Fruit fly (Drosophila melanogaster) whole organism, embryonic: Measurements from ENCODE around the gene Eig71Ed.

Experiments used
- Ada2b ChIP-seq: fragments of 200-800 bp; sonication (Bioruptor generic); IDR thresholded peaks from 2 replicates; pipeline ENCODE4 v1.3.6; 2022; ENCODE audit warnings: missing biosample characterization, missing genetic modification characterization
- C15 ChIP-seq: fragments of 200-800 bp; sonication (Bioruptor generic); IDR thresholded peaks from 3 replicates; pipeline ENCODE4 v1.3.6; 2022; ENCODE audit warnings: missing biosample characterization, missing genetic modification characterization
- CG10147 ChIP-seq: fragments of 200-800 bp; sonication (Bioruptor generic); optimal IDR thresholded peaks from 2 replicates; lab custom pipeline; 2019; ENCODE audit warnings: missing biosample characterization, mild to moderate bottlenecking, missing genetic modification characterization, moderate library complexity
- CG10543 ChIP-seq: fragments of 200-800 bp; sonication (Bioruptor generic); optimal IDR thresholded peaks from 3 replicates; lab custom pipeline; 2017; ENCODE audit warnings: missing biosample characterization, mild to moderate bottlenecking, missing genetic modification characterization, moderate library complexity
- CG11695 ChIP-seq: fragments of 200-800 bp; sonication (Bioruptor generic); IDR thresholded peaks from 3 replicates; pipeline ENCODE4 v1.3.6; 2022; ENCODE audit warnings: missing biosample characterization, missing genetic modification characterization
- CG12104 ChIP-seq: fragments of 200-800 bp; sonication (Bioruptor generic); optimal IDR thresholded peaks from 3 replicates; lab custom pipeline; 2016; ENCODE audit warnings: missing biosample characterization, missing genetic modification characterization
- CG12236 ChIP-seq: fragments of 200-800 bp; sonication (Bioruptor generic); optimal IDR thresholded peaks from 2 replicates; lab custom pipeline; 2016; ENCODE audit warnings: missing biosample characterization, missing genetic modification characterization
- CG12299 ChIP-seq: fragments of 200-800 bp; sonication (Bioruptor generic); optimal IDR thresholded peaks from 2 replicates; lab custom pipeline; 2018; ENCODE audit warnings: missing biosample characterization, mild to moderate bottlenecking, missing genetic modification characterization
- CG13775 ChIP-seq: fragments of 200-800 bp; sonication (Bioruptor generic); optimal IDR thresholded peaks from 3 replicates; lab custom pipeline; 2017; ENCODE audit warnings: missing biosample characterization, mild to moderate bottlenecking, missing genetic modification characterization
- CG14710 ChIP-seq: fragments of 200-800 bp; sonication (Bioruptor generic); optimal IDR thresholded peaks from 3 replicates; lab custom pipeline; 2019; ENCODE audit warnings: missing biosample characterization, mild to moderate bottlenecking, missing genetic modification characterization, moderate library complexity
- CG17912 ChIP-seq: fragments of 200-800 bp; sonication (Bioruptor generic); optimal IDR thresholded peaks from 2 replicates; lab custom pipeline; 2018; ENCODE audit warnings: missing biosample characterization, mild to moderate bottlenecking, missing genetic modification characterization
- CG2678 ChIP-seq: fragments of 200-800 bp; sonication (Bioruptor generic); optimal IDR thresholded peaks from 3 replicates; lab custom pipeline; 2019; ENCODE audit warnings: missing biosample characterization, mild to moderate bottlenecking, missing genetic modification characterization, moderate library complexity
- CG3163 ChIP-seq: fragments of 200-800 bp; sonication (Bioruptor generic); optimal IDR thresholded peaks from 3 replicates; lab custom pipeline; 2016; ENCODE audit warnings: missing biosample characterization, missing genetic modification characterization
- CG3281 ChIP-seq: fragments of 200-800 bp; sonication (Bioruptor generic); optimal IDR thresholded peaks from 3 replicates; lab custom pipeline; 2017; ENCODE audit warnings: missing biosample characterization, mild to moderate bottlenecking, missing genetic modification characterization
- CG43689 ChIP-seq: fragments of 200-800 bp; sonication (Bioruptor generic); IDR thresholded peaks from 2 replicates; pipeline ENCODE4 v1.3.6; 2022; ENCODE audit warnings: missing biosample characterization, missing genetic modification characterization
- CG4617 ChIP-seq: fragments of 200-800 bp; sonication (Bioruptor generic); optimal IDR thresholded peaks from 3 replicates; lab custom pipeline; 2016; ENCODE audit warnings: missing biosample characterization, missing genetic modification characterization, borderline replicate concordance
- CG8765 ChIP-seq: fragments of 200-800 bp; sonication (Bioruptor generic); IDR thresholded peaks from 2 replicates; pipeline ENCODE4 v1.3.6; 2022; ENCODE audit warnings: missing biosample characterization, missing genetic modification characterization
- CG9727 ChIP-seq: fragments of 200-800 bp; sonication (Bioruptor generic); optimal IDR thresholded peaks from 3 replicates; lab custom pipeline; 2017; ENCODE audit warnings: missing biosample characterization, mild to moderate bottlenecking, missing genetic modification characterization
- CkIIα-i1 ChIP-seq: fragments of 200-800 bp; sonication (Bioruptor generic); IDR thresholded peaks from 2 replicates; pipeline ENCODE4 v1.3.6; 2022; ENCODE audit warnings: missing biosample characterization, missing genetic modification characterization
- Eip74EF ChIP-seq, 2 experiments: fragments of 200-800 bp in 1 of 2; fragments of >200 bp in 1 of 2; sonication (Bioruptor generic) in 1 of 2; optimal IDR thresholded peaks; 2 replicates each; lab custom pipeline; 2017 to 2019; ENCODE audit warnings: missing biosample characterization in 2 of 2, missing genetic modification characterization in 2 of 2, mild to moderate bottlenecking in 1 of 2, moderate library complexity in 1 of 2
- Elba2 ChIP-seq: fragments of 200-800 bp; sonication (Bioruptor generic); optimal IDR thresholded peaks from 3 replicates; lab custom pipeline; 2016; ENCODE audit warnings: missing biosample characterization, missing genetic modification characterization
- Ets97D ChIP-seq: fragments of 200-800 bp; sonication (Bioruptor generic); optimal IDR thresholded peaks from 3 replicates; lab custom pipeline; 2016; ENCODE audit warnings: missing biosample characterization, missing genetic modification characterization
- Hmr ChIP-seq: fragments of 200-800 bp; sonication (Bioruptor generic); optimal IDR thresholded peaks from 3 replicates; lab custom pipeline; 2017; ENCODE audit warnings: mild to moderate bottlenecking, missing biosample characterization, missing genetic modification reagents, missing genetic modification characterization
- Hmx ChIP-seq: fragments of 200-800 bp; sonication (Bioruptor generic); optimal IDR thresholded peaks from 2 replicates; lab custom pipeline; 2016; ENCODE audit warnings: missing biosample characterization, missing genetic modification characterization
- MBD-R2 ChIP-seq: fragments of 200-800 bp; sonication (Bioruptor generic); IDR thresholded peaks from 2 replicates; pipeline ENCODE4 v1.3.6; 2022; ENCODE audit warnings: missing biosample characterization, missing genetic modification characterization
- Mes4 ChIP-seq: fragments of 200-800 bp; sonication (Bioruptor generic); optimal IDR thresholded peaks from 2 replicates; lab custom pipeline; 2016; ENCODE audit warnings: missing biosample characterization, missing genetic modification characterization
- Neu2 ChIP-seq: fragments of 200-800 bp; sonication (Bioruptor generic); optimal IDR thresholded peaks from 3 replicates; lab custom pipeline; 2016; ENCODE audit warnings: missing biosample characterization, missing genetic modification characterization, borderline replicate concordance
- Pdp1 ChIP-seq, 2 experiments: fragments of 200-800 bp; sonication (Bioruptor generic); optimal IDR thresholded peaks; 3 replicates each; lab custom pipeline; 2016; ENCODE audit warnings: missing biosample characterization in 2 of 2, missing genetic modification characterization in 2 of 2, mild to moderate bottlenecking in 1 of 2, moderate library complexity in 1 of 2
- Ptx1 ChIP-seq: fragments of 200-800 bp; sonication (Bioruptor generic); IDR thresholded peaks from 2 replicates; pipeline ENCODE4 v1.3.6; 2022; ENCODE audit warnings: missing biosample characterization, missing genetic modification characterization
- Side ChIP-seq: fragments of 200-800 bp; sonication (Bioruptor generic); optimal IDR thresholded peaks from 2 replicates; lab custom pipeline; 2016; ENCODE audit warnings: missing biosample characterization, missing genetic modification characterization
- Tbp ChIP-seq: fragments of >200 bp; optimal IDR thresholded peaks from 2 replicates; lab custom pipeline; 2018; ENCODE audit warnings: missing biosample characterization, missing genetic modification characterization
- abd-A ChIP-seq: fragments of 200-800 bp; sonication (Bioruptor generic); optimal IDR thresholded peaks from 3 replicates; lab custom pipeline; 2019; ENCODE audit warnings: missing biosample characterization, mild to moderate bottlenecking, missing genetic modification characterization, moderate library complexity
- aop ChIP-seq: fragments of 200-800 bp; sonication (Bioruptor generic); IDR thresholded peaks from 2 replicates; pipeline ENCODE4 v1.3.6; 2022; ENCODE audit warnings: missing biosample characterization, missing genetic modification characterization
- crp ChIP-seq, 2 experiments: fragments of 200-800 bp; sonication (Bioruptor generic); optimal IDR thresholded peaks; 2 replicates in 1 of 2; 3 replicates in 1 of 2; lab custom pipeline; 2017; ENCODE audit warnings: missing biosample characterization in 2 of 2, missing genetic modification characterization in 2 of 2, mild to moderate bottlenecking in 1 of 2, moderate library complexity in 1 of 2
- exex ChIP-seq: fragments of 200-800 bp; sonication (Bioruptor generic); optimal IDR thresholded peaks from 4 replicates; lab custom pipeline; 2018; ENCODE audit warnings: missing biosample characterization, mild to moderate bottlenecking, missing genetic modification characterization, moderate library complexity
- hb ChIP-seq: fragments of 200-800 bp; sonication (Bioruptor generic); IDR thresholded peaks from 3 replicates; pipeline ENCODE4 v1.3.6; 2022; ENCODE audit warnings: missing biosample characterization, missing genetic modification characterization; ENCODE audit not compliant: partially characterized antibody
- hth ChIP-seq: fragments of >200 bp; optimal IDR thresholded peaks from 2 replicates; lab custom pipeline; 2017; ENCODE audit warnings: inconsistent platforms
- jigr1 ChIP-seq: fragments of 200-800 bp; sonication (Bioruptor generic); IDR thresholded peaks from 3 replicates; pipeline ENCODE4 v1.3.6; 2022; ENCODE audit warnings: missing biosample characterization, missing genetic modification characterization
- jing ChIP-seq: fragments of 200-800 bp; sonication (Bioruptor generic); optimal IDR thresholded peaks from 2 replicates; lab custom pipeline; 2018; ENCODE audit warnings: missing biosample characterization, mild to moderate bottlenecking, missing genetic modification characterization
- knrl ChIP-seq: fragments of 200-800 bp; sonication (Bioruptor generic); IDR thresholded peaks from 3 replicates; pipeline ENCODE4 v1.3.6; 2022; ENCODE audit warnings: missing biosample characterization, missing genetic modification characterization; ENCODE audit not compliant: partially characterized antibody
- nom ChIP-seq: fragments of 200-800 bp; sonication (Bioruptor generic); optimal IDR thresholded peaks from 2 replicates; lab custom pipeline; 2017; ENCODE audit warnings: missing biosample characterization, missing genetic modification characterization, mild to moderate bottlenecking, moderate library complexity, missing genetic modification reagents
- peb ChIP-seq: fragments of 200-800 bp; sonication (Bioruptor generic); IDR thresholded peaks from 2 replicates; pipeline ENCODE4 v1.3.6; 2022; ENCODE audit warnings: missing biosample characterization, missing genetic modification characterization
- pum ChIP-seq: fragments of 200-800 bp; sonication (Bioruptor generic); optimal IDR thresholded peaks from 2 replicates; lab custom pipeline; 2016; ENCODE audit warnings: missing biosample characterization, missing genetic modification characterization
- sens ChIP-seq: fragments of 200-800 bp; sonication (Bioruptor generic); peaks from one replicate; lab custom pipeline; 2016; ENCODE audit warnings: missing biosample characterization, missing genetic modification characterization
- shn ChIP-seq: fragments of 200-800 bp; sonication (Bioruptor generic); optimal IDR thresholded peaks from 3 replicates; lab custom pipeline; 2016; ENCODE audit warnings: missing biosample characterization, missing genetic modification characterization
- sim ChIP-seq: fragments of 200-800 bp; sonication (Bioruptor generic); IDR thresholded peaks from 2 replicates; pipeline ENCODE4 v1.3.6; 2022; ENCODE audit warnings: missing biosample characterization, missing genetic modification characterization
- so ChIP-seq: fragments of 200-800 bp; sonication (Bioruptor generic); IDR thresholded peaks from 3 replicates; pipeline ENCODE4 v1.3.6; 2022; ENCODE audit warnings: missing biosample characterization, missing genetic modification characterization
- stc ChIP-seq: fragments of 200-800 bp; sonication (Bioruptor generic); IDR thresholded peaks from 2 replicates; pipeline ENCODE4 v1.3.6; 2022; ENCODE audit warnings: missing biosample characterization, missing genetic modification characterization
- tna ChIP-seq: fragments of 200-800 bp; sonication (Bioruptor generic); IDR thresholded peaks from 2 replicates; pipeline ENCODE4 v1.3.6; 2022; ENCODE audit warnings: missing biosample characterization, missing genetic modification characterization; ENCODE audit not compliant: partially characterized antibody
- ttk ChIP-seq: fragments of 200-800 bp; sonication (Bioruptor generic); IDR thresholded peaks from 2 replicates; pipeline ENCODE4 v2.1.2; 2022; ENCODE audit warnings: missing biosample characterization, missing genetic modification characterization
- unpg ChIP-seq: fragments of 200-800 bp; sonication (Bioruptor generic); optimal IDR thresholded peaks from 3 replicates; lab custom pipeline; 2018; ENCODE audit warnings: missing biosample characterization, mild to moderate bottlenecking, missing genetic modification characterization, moderate library complexity

Gene Eig71Ed

DNA sequence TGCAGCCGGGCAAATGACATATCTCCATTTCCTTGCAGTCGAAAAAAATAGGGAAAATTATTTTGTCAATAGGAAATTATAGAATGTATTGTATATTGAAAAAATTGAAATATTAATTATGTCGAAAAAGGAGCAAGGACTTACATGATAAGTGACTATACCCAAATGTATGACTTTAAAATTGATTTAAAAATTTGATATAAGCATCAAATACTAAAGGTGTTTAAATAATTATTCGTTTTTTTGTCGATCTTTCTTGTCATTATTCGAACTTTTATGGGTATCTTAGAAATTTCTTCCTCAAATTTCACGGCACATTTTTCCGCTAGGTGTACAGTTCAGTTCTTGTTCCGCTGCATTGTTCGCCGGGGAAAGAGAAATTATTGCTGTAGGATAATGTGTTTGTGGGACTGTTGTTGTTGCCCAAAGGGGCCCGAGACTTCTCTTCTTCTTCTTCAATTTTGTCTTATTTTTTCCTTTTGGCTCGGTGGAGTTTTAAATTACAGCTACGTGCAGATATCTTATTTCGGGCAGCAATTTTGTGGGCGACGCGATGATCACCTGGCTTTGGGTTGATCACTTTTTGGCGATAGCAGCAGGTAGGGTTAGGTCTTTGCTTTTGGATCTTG lies 48.1 kb downstream of the Eig71Ed start (continued):
- TF ChIP-seq Eip74EF (GFP tag; optimal IDR thresholded peaks at IDR 0.05; lab: Kevin White, UChicago) (no peak), hth (lab: Kevin White, UChicago) (no peak), CG9727 (GFP tag; lab: Kevin White, UChicago) (peak; percentile 90), Hmr (GFP tag; lab: Kevin White, UChicago) (no peak), aop (no peak), Tbp (GFP tag; lab: Kevin White, UChicago) (no peak), sens (GFP tag; lab: Kevin White, UChicago) (peak; percentile 89), CG13775 (GFP tag; lab: Kevin White, UChicago) (peak; percentile 76), CG11695 (GFP tag; lab: Robert Waterston, UW) (no peak), jing (GFP tag; lab: Kevin White, UChicago) (no peak), stc (GFP tag; lab: Robert Waterston, UW) (no peak), Ada2b (GFP tag; lab: Robert Waterston, UW) (no peak), crp (GFP tag; optimal IDR thresholded peaks at IDR 0.05; lab: Kevin White, UChicago) (no peak), ttk (GFP tag; lab: Robert Waterston, UW) (no peak), sim (GFP tag; lab: Robert Waterston, UW) (no peak), CG10543 (GFP tag; lab: Kevin White, UChicago) (no peak), CG12104 (GFP tag; lab: Kevin White, UChicago) (no peak), CG10147 (GFP tag; lab: Kevin White, UChicago) (no peak), so (GFP tag; lab: Robert Waterston, UW) (no peak), Ptx1 (GFP tag; lab: Robert Waterston, UW) (no peak), C15 (GFP tag; lab: Robert Waterston, UW) (no peak), Neu2 (GFP tag; lab: Kevin White, UChicago) (peak; percentile 59), abd-A (no peak), CG17912 (GFP tag; lab: Kevin White, UChicago) (no peak), Pdp1 (GFP tag; optimal IDR thresholded peaks at IDR 0.05; lab: Kevin White, UChicago) (no peak), CG43689 (GFP tag; lab: Robert Waterston, UW) (no peak), CG2678 (tag; lab: Kevin White, UChicago) (no peak), MBD-R2 (GFP tag; lab: Robert Waterston, UW) (no peak), CG14710 (peak; percentile 72), Side (no peak), pum (GFP tag; lab: Kevin White, UChicago) (no peak), CG12299 (tag; lab: Kevin White, UChicago) (no peak), Mes4 (GFP tag; lab: Kevin White, UChicago) (no peak), hb (GFP tag; lab: Robert Waterston, UW) (no peak), unpg (GFP tag; lab: Kevin White, UChicago) (peak; percentile 45), tna (GFP tag; lab: Robert Waterston, UW) (no peak), Ets97D (GFP tag; lab: Kevin White, UChicago) (no peak), CG3163 (no peak), jigr1 (no peak), shn (GFP tag; lab: Kevin White, UChicago) (no peak), exex (tag; lab: Kevin White, UChicago) (no peak), peb (GFP tag; lab: Robert Waterston, UW) (no peak), Elba2 (GFP tag; lab: Kevin White, UChicago) (peak; percentile 86), CG3281 (no peak), Hmx (GFP tag; lab: Kevin White, UChicago) (peak; percentile 4), CG12236 (GFP tag; lab: Kevin White, UChicago) (no peak), nom (GFP tag; lab: Kevin White, UChicago) (no peak), CG4617 (GFP tag; lab: Kevin White, UChicago) (no peak), CkIIα-i1 (no peak), knrl (GFP tag; lab: Robert Waterston, UW) (no peak), CG8765 (GFP tag; lab: Robert Waterston, UW) (0 out of 2 replicates have a peak, but pooled peaks have one; percentile 16)
